Worm (Caenorhabditis elegans) whole organism, midembryonic: ENCODE results near the gene fbxa-105.

ENCODE experiments used
- T22C8.4 ChIP-seq: fragments of 200-800 bp; sonication (Bioruptor generic); IDR thresholded peaks from 2 replicates; pipeline ENCODE4 v1.3.6; 2022; ENCODE audit warnings: missing genetic modification characterization, missing compliant biosample characterization
- cog-1 ChIP-seq: sonication (generic microtip); optimal IDR thresholded peaks from 2 replicates; lab custom pipeline; 2016; ENCODE audit warnings: missing genetic modification characterization, missing compliant biosample characterization
- flt-1 ChIP-seq: fragments of 200-800 bp; sonication (Bioruptor generic); IDR thresholded peaks from 2 replicates; pipeline ENCODE4 v1.3.6; 2022; ENCODE audit warnings: missing genetic modification characterization, missing compliant biosample characterization
- klf-2 ChIP-seq: fragments of 200-800 bp; sonication (Bioruptor generic); conservative IDR thresholded peaks from 2 replicates; pipeline ENCODE4 v1.3.6; 2022; ENCODE audit warnings: missing genetic modification reagents, missing genetic modification characterization, missing compliant biosample characterization
- med-1 ChIP-seq: sonication (generic microtip); optimal IDR thresholded peaks from 2 replicates; lab custom pipeline; 2017; ENCODE audit warnings: missing genetic modification characterization, mild to moderate bottlenecking, missing compliant biosample characterization, antibody characterized with exemption, missing genetic modification reagents; ENCODE audit not compliant: insufficient read depth
- ztf-29 ChIP-seq: fragments of 200-800 bp; sonication (Bioruptor generic); IDR thresholded peaks from 2 replicates; pipeline ENCODE4 v1.3.6; 2022; ENCODE audit warnings: missing genetic modification reagents, missing genetic modification characterization, missing compliant biosample characterization

DNA sequence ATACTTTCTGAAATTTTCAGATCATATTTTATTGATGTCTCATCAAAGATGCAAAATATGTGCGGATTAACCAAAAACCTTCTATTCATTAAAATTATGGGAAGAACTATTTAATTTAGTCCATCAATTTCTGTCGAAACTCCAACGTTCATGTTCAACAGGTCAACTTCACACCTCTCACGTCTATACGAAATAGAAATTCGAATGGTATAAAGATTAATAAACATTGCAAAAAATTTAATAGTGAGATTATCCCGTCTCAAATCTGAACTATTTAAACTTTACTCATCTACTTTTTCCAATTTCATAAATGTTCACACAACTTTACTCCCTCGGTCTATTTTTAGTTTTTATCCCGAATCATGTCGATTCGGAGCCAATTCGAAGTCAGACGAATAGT lies 17.8 kb upstream of the fbxa-105 start, which contains the start of gene R13D7.2:
- TF ChIP-seq klf-2 (GFP tag; lab: Robert Waterston, UW) (no peak), flt-1 (no peak), ztf-29 (GFP tag; lab: Robert Waterston, UW) (no peak), cog-1 (tag; lab: Kevin White, UChicago) (no peak), T22C8.4 (GFP tag; lab: Robert Waterston, UW) (no peak), med-1 (GFP tag; lab: Kevin White, UChicago) (no peak)
